Worm (Caenorhabditis elegans) whole organism, mixed stage, embryonic: ENCODE data around the gene tbc-6.

ENCODE experiments used
- ceh-43 ChIP-seq: fragments of 200-800 bp; sonication (Bioruptor generic); optimal IDR thresholded peaks from 2 replicates; lab custom pipeline; 2018; ENCODE audit warnings: mild to moderate bottlenecking, missing genetic modification characterization, moderate library complexity, missing compliant biosample characterization
- lin-13 ChIP-seq: fragments of 150-350 bp; optimal IDR thresholded peaks from 2 replicates; lab custom pipeline; 2014; ENCODE audit warnings: missing biosample characterization, missing genetic modification characterization
- mab-5 ChIP-seq: fragments of 150-350 bp; optimal IDR thresholded peaks from 2 replicates; lab custom pipeline; 2014; ENCODE audit warnings: missing biosample characterization, missing genetic modification characterization

ce11 chrII:6807162-6807561 lies 40.8 kb upstream of the tbc-6 start, which contains the start of gene F31E8.5:
- TF ChIP-seq mab-5 (tag; lab: Kevin White, UChicago) (no peak), lin-13 (no peak), ceh-43 (no peak)
